Worm (Caenorhabditis elegans) whole organism, L2 larva: ENCODE results near the gene erh-1.

ENCODE experiments used
- alr-1 ChIP-seq: fragments of 150-350 bp; optimal IDR thresholded peaks from 2 replicates; lab custom pipeline; 2014; ENCODE audit warnings: missing biosample characterization, missing genetic modification characterization
- aly-2 ChIP-seq: fragments of 150-350 bp; optimal IDR thresholded peaks from 2 replicates; lab custom pipeline; 2014; ENCODE audit warnings: missing biosample characterization, missing genetic modification characterization
- ceh-16 ChIP-seq: fragments of 150-350 bp; optimal IDR thresholded peaks from 2 replicates; lab custom pipeline; 2014; ENCODE audit warnings: missing biosample characterization, missing genetic modification characterization
- gmeb-1 ChIP-seq: fragments of 150-350 bp; optimal IDR thresholded peaks from 2 replicates; lab custom pipeline; 2014; ENCODE audit warnings: missing biosample characterization, missing genetic modification characterization
- lsy-2 ChIP-seq, 2 experiments: fragments of 150-350 bp in 1 of 2; sonication (generic microtip) in 1 of 2; optimal IDR thresholded peaks; 2 replicates each; lab custom pipeline; 2014 to 2017; ENCODE audit warnings: missing biosample characterization in 2 of 2, missing genetic modification characterization in 2 of 2
- mbf-1 ChIP-seq: sonication (generic microtip); optimal IDR thresholded peaks from 2 replicates; lab custom pipeline; 2017; ENCODE audit warnings: missing biosample characterization, missing genetic modification characterization
- nhr-77 ChIP-seq: fragments of 150-350 bp; optimal IDR thresholded peaks from 2 replicates; lab custom pipeline; 2014; ENCODE audit warnings: missing biosample characterization, missing genetic modification characterization
- unc-39 ChIP-seq: fragments of 150-350 bp; optimal IDR thresholded peaks from 2 replicates; lab custom pipeline; 2014; ENCODE audit warnings: missing biosample characterization, missing genetic modification characterization

DNA sequence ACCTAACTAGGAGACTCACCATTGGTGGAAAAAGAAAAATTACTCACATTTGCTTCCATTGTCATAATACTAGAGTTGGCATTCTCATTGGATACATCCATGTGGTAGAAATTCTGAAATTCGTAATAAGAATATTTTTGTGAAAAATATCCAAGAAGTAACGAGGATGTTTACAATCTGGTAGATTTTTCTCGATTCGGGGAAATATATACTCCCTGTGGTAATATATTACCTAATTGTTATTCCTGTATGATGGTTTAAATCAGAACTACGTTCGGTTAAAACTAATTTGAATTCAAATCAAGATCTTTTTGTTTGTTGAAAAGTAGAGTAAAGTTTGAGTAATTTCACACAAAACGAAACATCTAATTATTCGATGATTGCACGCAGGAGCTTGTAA is 30.0 kb downstream of the erh-1 start, which contains the start of gene srd-34:
- no peak for TF ChIP-seq gmeb-1 (tag; lab: Kevin White, UChicago)
- TF ChIP-seq unc-39 (tag; lab: Kevin White, UChicago), result no peak
- no peak for TF ChIP-seq alr-1 (tag; lab: Kevin White, UChicago)
- TF ChIP-seq ceh-16 (tag; lab: Kevin White, UChicago), result no peak
- no peak for TF ChIP-seq lsy-2 (tag; optimal IDR thresholded peaks at IDR 0.05; lab: Kevin White, UChicago)
- no peak for TF ChIP-seq aly-2 (tag; lab: Kevin White, UChicago)
- TF ChIP-seq mbf-1, result no peak
- TF ChIP-seq nhr-77 (tag; lab: Kevin White, UChicago), result no peak
